Worm (Caenorhabditis elegans) whole organism, L3 larva: Measurements from ENCODE around the gene spr-1.

ENCODE experiments used
- ZK546.5 ChIP-seq: sonication (generic microtip); optimal IDR thresholded peaks from 2 replicates; lab custom pipeline; 2017; ENCODE audit warnings: missing biosample characterization, missing genetic modification characterization
- aly-2 ChIP-seq: fragments of 150-350 bp; optimal IDR thresholded peaks from 2 replicates; lab custom pipeline; 2014; ENCODE audit warnings: missing biosample characterization, missing genetic modification characterization
- ceh-9 ChIP-seq: sonication (generic microtip); optimal IDR thresholded peaks from 2 replicates; lab custom pipeline; 2018; ENCODE audit warnings: missing biosample characterization, missing genetic modification characterization
- nfya-1 ChIP-seq: sonication (generic microtip); optimal IDR thresholded peaks from 2 replicates; lab custom pipeline; 2017; ENCODE audit warnings: missing genetic modification characterization, mild to moderate bottlenecking, missing compliant biosample characterization, antibody characterized with exemption, moderate library complexity; ENCODE audit not compliant: insufficient read depth
- nhr-11 ChIP-seq: fragments of 150-350 bp; optimal IDR thresholded peaks from 2 replicates; lab custom pipeline; 2014; ENCODE audit warnings: missing biosample characterization, missing genetic modification characterization
- nhr-77 ChIP-seq: fragments of 150-350 bp; optimal IDR thresholded peaks from 2 replicates; lab custom pipeline; 2014; ENCODE audit warnings: missing biosample characterization, missing genetic modification characterization
- skn-1 ChIP-seq: fragments of 150-350 bp; optimal IDR thresholded peaks from 2 replicates; lab custom pipeline; 2014; ENCODE audit warnings: missing biosample characterization, missing genetic modification characterization
- unc-39 ChIP-seq: sonication (generic microtip); optimal IDR thresholded peaks from 4 replicates; lab custom pipeline; 2017; ENCODE audit warnings: missing biosample characterization, missing genetic modification characterization

DNA sequence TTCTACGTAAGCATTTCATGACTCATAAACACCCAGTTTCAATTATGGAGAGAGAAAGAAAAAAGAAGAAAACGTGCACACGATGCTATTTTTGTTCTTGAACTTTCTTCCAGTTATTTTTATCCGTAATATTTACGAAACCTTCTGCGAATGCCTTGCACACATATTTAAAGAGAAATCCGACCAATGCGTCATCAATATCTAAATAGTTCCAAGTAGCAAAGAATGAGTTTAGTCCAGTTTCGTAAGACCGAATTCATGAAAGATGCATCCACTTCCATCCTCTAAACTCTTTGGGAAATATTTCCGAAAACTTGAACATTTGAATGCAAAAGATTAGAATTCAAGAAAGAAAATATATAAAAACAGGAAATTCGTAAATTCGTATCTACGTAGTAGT is 40.0 kb upstream of the spr-1 start:
- TF ChIP-seq ceh-9 (tag; lab: Kevin White, UChicago) (no peak), nfya-1 (tag; lab: Kevin White, UChicago) (no peak), nhr-77 (tag; lab: Kevin White, UChicago) (no peak), ZK546.5 (tag; lab: Kevin White, UChicago) (no peak), unc-39 (no peak), skn-1 (tag; lab: Kevin White, UChicago) (no peak), aly-2 (tag; lab: Kevin White, UChicago) (no peak), nhr-11 (tag; lab: Kevin White, UChicago) (no peak)
